Worm (Caenorhabditis elegans): ENCODE measurements around the gene srz-19.
"Not testable (repeated sequence)": the region's sequence is repeated elsewhere in the genome, so short reads cannot be mapped to it uniquely, and the experiment has no call there.

DNA sequence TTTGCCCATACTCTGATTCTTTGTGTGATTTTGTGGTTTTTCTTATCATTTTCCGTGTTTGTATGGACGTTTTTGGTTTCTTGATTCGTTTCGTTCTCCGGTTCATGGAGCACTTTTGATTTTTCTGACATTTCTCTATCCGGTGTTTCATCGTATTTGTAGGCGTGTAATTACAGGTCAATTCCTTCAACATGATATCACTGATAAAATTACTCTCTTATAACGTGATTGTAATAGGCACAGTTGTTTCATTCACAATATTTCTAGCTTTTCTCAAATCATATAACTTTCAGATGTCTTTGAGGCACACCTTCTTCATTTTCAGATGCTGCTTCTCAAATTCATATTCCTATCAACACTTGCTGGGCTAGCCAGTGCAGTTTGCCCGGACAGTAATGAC is 12.8 kb downstream of the srz-19 start, which contains the start of gene clec-70:
- not testable (repeated sequence) for TF ChIP-seq dao-5, W03F9.2, him-1 (tag; optimal IDR thresholded peaks at IDR 0.05)

All from whole organism, L4/young adult.